Worm (Caenorhabditis elegans) whole organism, L4 larva: ENCODE results near the gene unc-23.

ENCODE experiments used
- F49E8.2 ChIP-seq: sonication (generic microtip); optimal IDR thresholded peaks from 2 replicates; lab custom pipeline; 2016; ENCODE audit warnings: missing compliant biosample characterization, mild to moderate bottlenecking, missing genetic modification characterization, borderline replicate concordance
- dmd-6 ChIP-seq: fragments of 200-800 bp; sonication (Bioruptor generic); IDR thresholded peaks from 2 replicates; pipeline ENCODE4 v1.3.6; 2022; ENCODE audit warnings: missing genetic modification reagents, missing genetic modification characterization, missing compliant biosample characterization
- dve-1 ChIP-seq: sonication (generic microtip); optimal IDR thresholded peaks from 2 replicates; lab custom pipeline; 2017; ENCODE audit warnings: antibody characterized with exemption, mild to moderate bottlenecking, missing genetic modification characterization, missing compliant biosample characterization; ENCODE audit not compliant: insufficient read depth

DNA sequence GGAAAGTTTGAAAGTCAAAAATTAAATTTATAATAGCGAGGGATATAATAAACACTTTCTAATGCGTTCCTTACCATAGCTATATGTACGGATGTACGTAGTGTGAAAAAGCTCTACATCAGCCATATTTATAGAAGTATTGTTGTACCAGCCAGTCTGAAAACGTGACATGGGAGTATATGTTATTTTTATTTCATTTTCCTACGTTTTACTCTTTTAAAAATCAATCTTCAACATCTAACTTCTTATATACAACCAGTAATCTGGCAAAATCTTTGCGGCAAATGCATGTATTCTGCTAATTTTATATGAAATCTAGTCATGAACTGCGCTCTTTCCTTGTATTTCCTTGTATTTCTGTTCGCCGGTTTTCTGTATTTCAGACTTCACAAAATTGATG lies 3.8 kb upstream of the unc-23 start, which contains the start of gene H14N18.2:
- no peak for TF ChIP-seq dve-1
- TF ChIP-seq F49E8.2 (tag; lab: Kevin White, UChicago): no peak
- TF ChIP-seq dmd-6 (GFP tag; lab: Robert Waterston, UW): no peak
